Fruit fly (Drosophila melanogaster) whole organism, embryonic: ENCODE data around the gene CG7006.

Experiments used
- Ada2b ChIP-seq: fragments of 200-800 bp; sonication (Bioruptor generic); IDR thresholded peaks from 2 replicates; pipeline ENCODE4 v1.3.6; 2022; ENCODE audit warnings: missing biosample characterization, missing genetic modification characterization
- Aef1 ChIP-seq: fragments of 200-800 bp; sonication (Bioruptor generic); IDR thresholded peaks from 3 replicates; pipeline ENCODE4 v1.3.6; 2022; ENCODE audit warnings: missing biosample characterization, missing genetic modification characterization
- Atf6 ChIP-seq: fragments of 200-800 bp; sonication (Bioruptor generic); IDR thresholded peaks from 2 replicates; pipeline ENCODE4 v1.3.6; 2022; ENCODE audit warnings: missing biosample characterization, missing genetic modification characterization
- C15 ChIP-seq: fragments of 200-800 bp; sonication (Bioruptor generic); IDR thresholded peaks from 3 replicates; pipeline ENCODE4 v1.3.6; 2022; ENCODE audit warnings: missing biosample characterization, missing genetic modification characterization
- CG10654 ChIP-seq: fragments of 200-800 bp; sonication (Bioruptor generic); optimal IDR thresholded peaks from 2 replicates; lab custom pipeline; 2016; ENCODE audit warnings: missing biosample characterization, missing genetic modification characterization
- CG11696 ChIP-seq: fragments of 200-800 bp; sonication (Bioruptor generic); IDR thresholded peaks from 2 replicates; pipeline ENCODE4 v1.3.6; 2022; ENCODE audit warnings: missing biosample characterization, missing genetic modification characterization
- CG12744 ChIP-seq: fragments of 200-800 bp; sonication (Bioruptor generic); optimal IDR thresholded peaks from 2 replicates; lab custom pipeline; 2016; ENCODE audit warnings: missing biosample characterization, missing genetic modification characterization
- CG13123 ChIP-seq: fragments of 200-800 bp; sonication (Bioruptor generic); optimal IDR thresholded peaks from 2 replicates; lab custom pipeline; 2016; ENCODE audit warnings: missing biosample characterization, missing genetic modification characterization
- CG15696 ChIP-seq: fragments of 200-800 bp; sonication (Bioruptor generic); optimal IDR thresholded peaks from 2 replicates; lab custom pipeline; 2019; ENCODE audit warnings: missing biosample characterization, mild to moderate bottlenecking, missing genetic modification characterization, moderate library complexity
- CG2116 ChIP-seq: fragments of 200-800 bp; sonication (Bioruptor generic); optimal IDR thresholded peaks from 3 replicates; lab custom pipeline; 2018; ENCODE audit warnings: missing biosample characterization, mild to moderate bottlenecking, missing genetic modification characterization
- CG31388 ChIP-seq: fragments of 200-800 bp; sonication (Bioruptor generic); optimal IDR thresholded peaks from 2 replicates; lab custom pipeline; 2016; ENCODE audit warnings: missing biosample characterization, missing genetic modification characterization
- CG34376 ChIP-seq: fragments of 200-800 bp; sonication (Bioruptor generic); optimal IDR thresholded peaks from 2 replicates; lab custom pipeline; 2018; ENCODE audit warnings: missing biosample characterization, mild to moderate bottlenecking, missing genetic modification characterization
- CG7372 ChIP-seq: fragments of 200-800 bp; sonication (Bioruptor generic); IDR thresholded peaks from 2 replicates; pipeline ENCODE4 v1.3.6; 2022; ENCODE audit warnings: missing biosample characterization, missing genetic modification characterization
- CG7745 ChIP-seq: fragments of 200-800 bp; sonication (Bioruptor generic); optimal IDR thresholded peaks from 2 replicates; lab custom pipeline; 2018; ENCODE audit warnings: missing biosample characterization, mild to moderate bottlenecking, missing genetic modification characterization, moderate library complexity
- CG8478 ChIP-seq: fragments of >200 bp; optimal IDR thresholded peaks from 2 replicates; lab custom pipeline; 2018
- Dad ChIP-seq: fragments of 200-800 bp; sonication (Bioruptor generic); optimal IDR thresholded peaks from 3 replicates; lab custom pipeline; 2016; ENCODE audit warnings: missing biosample characterization, missing genetic modification characterization
- Fer1 ChIP-seq: fragments of 200-800 bp; sonication (Bioruptor generic); optimal IDR thresholded peaks from 2 replicates; lab custom pipeline; 2017; ENCODE audit warnings: missing biosample characterization, mild to moderate bottlenecking, missing genetic modification characterization
- Gsc ChIP-seq: fragments of 200-800 bp; sonication (Bioruptor generic); IDR thresholded peaks from 2 replicates; pipeline ENCODE4 v1.3.6; 2022; ENCODE audit warnings: missing biosample characterization, missing genetic modification characterization
- HLHmδ ChIP-seq: fragments of 200-800 bp; sonication (Bioruptor generic); optimal IDR thresholded peaks from 2 replicates; lab custom pipeline; 2018; ENCODE audit warnings: missing biosample characterization, mild to moderate bottlenecking, missing genetic modification characterization, moderate library complexity
- Lpt ChIP-seq: fragments of >200 bp; optimal IDR thresholded peaks from 2 replicates; lab custom pipeline; 2018; ENCODE audit warnings: missing biosample characterization, missing genetic modification characterization
- Rfx ChIP-seq: fragments of 200-800 bp; sonication (Bioruptor generic); IDR thresholded peaks from 2 replicates; pipeline ENCODE4 v1.3.6; 2022; ENCODE audit warnings: missing biosample characterization, missing genetic modification characterization
- Rx ChIP-seq: fragments of 200-800 bp; sonication (Bioruptor generic); IDR thresholded peaks from 2 replicates; pipeline ENCODE4 v1.3.6; 2022; ENCODE audit warnings: missing biosample characterization, missing genetic modification characterization
- Sin3A ChIP-seq: fragments of >200 bp; optimal IDR thresholded peaks from 2 replicates; lab custom pipeline; 2018
- Stat92E ChIP-seq, 3 experiments: fragments of >200 bp in 2 of 3; fragments of 200-800 bp in 1 of 3; sonication (Bioruptor generic) in 1 of 3; optimal IDR thresholded peaks; 2 replicates each; lab custom pipeline; 2017 to 2019; ENCODE audit warnings: missing biosample characterization in 3 of 3, missing genetic modification characterization in 3 of 3, mild to moderate bottlenecking in 1 of 3, moderate library complexity in 1 of 3
- Usf ChIP-seq: fragments of 200-800 bp; sonication (Bioruptor generic); optimal IDR thresholded peaks from 2 replicates; lab custom pipeline; 2017; ENCODE audit warnings: missing genotype, missing biosample characterization, missing genetic modification characterization
- Xrp1 ChIP-seq: fragments of 200-800 bp; sonication (Bioruptor generic); IDR thresholded peaks from 2 replicates; pipeline ENCODE4 v1.3.6; 2022; ENCODE audit warnings: missing biosample characterization, missing genetic modification characterization
- YL-1 ChIP-seq: fragments of 200-800 bp; sonication (Bioruptor generic); optimal IDR thresholded peaks from 3 replicates; lab custom pipeline; 2017; ENCODE audit warnings: missing biosample characterization, mild to moderate bottlenecking, missing genetic modification characterization
- ara ChIP-seq: fragments of 200-800 bp; sonication (Bioruptor generic); IDR thresholded peaks from 2 replicates; pipeline ENCODE4 v1.3.6; 2022; ENCODE audit warnings: missing biosample characterization, missing genetic modification characterization
- cato ChIP-seq: fragments of 200-800 bp; sonication (Bioruptor generic); optimal IDR thresholded peaks from 2 replicates; lab custom pipeline; 2016; ENCODE audit warnings: missing biosample characterization, missing genetic modification characterization, borderline replicate concordance
- cg ChIP-seq: fragments of 200-800 bp; sonication (Bioruptor generic); optimal IDR thresholded peaks from 3 replicates; lab custom pipeline; 2019; ENCODE audit warnings: missing biosample characterization, mild to moderate bottlenecking, missing genetic modification characterization, moderate library complexity
- chinmo ChIP-seq: fragments of 200-800 bp; sonication (Bioruptor generic); IDR thresholded peaks from 4 replicates; pipeline ENCODE4 v1.3.6; 2022; ENCODE audit warnings: missing biosample characterization, missing genetic modification characterization; ENCODE audit not compliant: partially characterized antibody
- dan ChIP-seq: fragments of 200-800 bp; sonication (Bioruptor generic); IDR thresholded peaks from 2 replicates; pipeline ENCODE4 v1.3.6; 2022; ENCODE audit warnings: missing biosample characterization, missing genetic modification characterization
- gce ChIP-seq: fragments of 200-800 bp; sonication (Bioruptor generic); IDR thresholded peaks from 3 replicates; pipeline ENCODE4 v1.3.6; 2022; ENCODE audit warnings: missing biosample characterization, missing genetic modification characterization
- ham ChIP-seq: fragments of 200-800 bp; sonication (Bioruptor generic); IDR thresholded peaks from 2 replicates; pipeline ENCODE4 v1.3.6; 2022; ENCODE audit warnings: missing biosample characterization, missing genetic modification characterization
- kni ChIP-seq: fragments of 200-800 bp; sonication (Bioruptor generic); optimal IDR thresholded peaks from 3 replicates; lab custom pipeline; 2017; ENCODE audit warnings: mild to moderate bottlenecking, missing biosample characterization, missing genetic modification reagents, missing genetic modification characterization
- nau ChIP-seq: fragments of 200-800 bp; sonication (Bioruptor generic); optimal IDR thresholded peaks from 3 replicates; lab custom pipeline; 2017; ENCODE audit warnings: missing biosample characterization, mild to moderate bottlenecking, missing genetic modification characterization, missing genetic modification reagents
- nerfin-1 ChIP-seq: fragments of 200-800 bp; sonication (Bioruptor generic); optimal IDR thresholded peaks from 3 replicates; lab custom pipeline; 2019; ENCODE audit warnings: missing biosample characterization, mild to moderate bottlenecking, missing genetic modification characterization, moderate library complexity
- odd ChIP-seq: fragments of 200-800 bp; sonication (Bioruptor generic); optimal IDR thresholded peaks from 2 replicates; lab custom pipeline; 2017; ENCODE audit warnings: missing biosample characterization, mild to moderate bottlenecking, missing genetic modification characterization
- org-1 ChIP-seq: fragments of 200-800 bp; sonication (Bioruptor generic); optimal IDR thresholded peaks from 2 replicates; lab custom pipeline; 2017; ENCODE audit warnings: missing biosample characterization, missing genetic modification characterization
- prd ChIP-seq, 3 experiments: fragments of >200 bp in 2 of 3; fragments of 200-800 bp in 1 of 3; sonication (Bioruptor generic) in 1 of 3; optimal IDR thresholded peaks in 2 of 3; IDR thresholded peaks in 1 of 3; 2 replicates in 2 of 3; 3 replicates in 1 of 3; pipeline versions ENCODE4 v1.3.6 to Lab custom; 2017 to 2022; ENCODE audit warnings: missing biosample characterization in 1 of 3, missing genetic modification characterization in 1 of 3
- psq ChIP-seq: fragments of 200-800 bp; sonication (Bioruptor generic); optimal IDR thresholded peaks from 2 replicates; lab custom pipeline; 2017; ENCODE audit warnings: missing biosample characterization, missing genetic modification characterization
- rib ChIP-seq: fragments of 200-800 bp; sonication (Bioruptor generic); IDR thresholded peaks from 2 replicates; pipeline ENCODE4 v1.3.6; 2022; ENCODE audit warnings: missing biosample characterization, missing genetic modification characterization
- schlank ChIP-seq: fragments of 200-800 bp; sonication (Bioruptor generic); optimal IDR thresholded peaks from 2 replicates; lab custom pipeline; 2018; ENCODE audit warnings: missing biosample characterization, mild to moderate bottlenecking, missing genetic modification characterization
- scrt ChIP-seq: fragments of 200-800 bp; sonication (Bioruptor generic); optimal IDR thresholded peaks from 2 replicates; lab custom pipeline; 2018; ENCODE audit warnings: missing biosample characterization, mild to moderate bottlenecking, missing genetic modification characterization, moderate library complexity
- sob ChIP-seq: fragments of 200-800 bp; sonication (Bioruptor generic); IDR thresholded peaks from 2 replicates; pipeline ENCODE4 v1.3.6; 2022; ENCODE audit warnings: missing biosample characterization, missing genetic modification characterization
- twi ChIP-seq: fragments of 200-800 bp; optimal IDR thresholded peaks from 2 replicates; lab custom pipeline; 2019; ENCODE audit warnings: missing biosample characterization, mild to moderate bottlenecking, missing genetic modification characterization, moderate library complexity
- vfl ChIP-seq: fragments of 200-800 bp; sonication (Bioruptor generic); optimal IDR thresholded peaks from 2 replicates; lab custom pipeline; 2016; ENCODE audit warnings: missing biosample characterization, missing genetic modification characterization
- zen ChIP-seq: fragments of 200-800 bp; sonication (Bioruptor generic); optimal IDR thresholded peaks from 3 replicates; lab custom pipeline; 2018; ENCODE audit warnings: missing biosample characterization, mild to moderate bottlenecking, missing genetic modification characterization, moderate library complexity
- zfh2 ChIP-seq: fragments of 200-800 bp; sonication (Bioruptor generic); optimal IDR thresholded peaks from 2 replicates; lab custom pipeline; 2016; ENCODE audit warnings: missing biosample characterization, missing genetic modification characterization

Gene CG7006

dm6 chr3R:24875939-24876842 is 25.8 kb downstream of the CG7006 start, which contains the start of gene CG3744 (continued):
- peak; percentile 83 for TF ChIP-seq twi (tag; lab: Kevin White, UChicago)
- peak; percentile 88 for TF ChIP-seq CG13123
- TF ChIP-seq ara = peak; percentile 92
- no peak for TF ChIP-seq CG7745 (tag; lab: Kevin White, UChicago)
- TF ChIP-seq scrt = no peak
- peak; percentile 63 for TF ChIP-seq Dad (GFP tag; lab: Kevin White, UChicago)
- peak; percentile 28 for TF ChIP-seq CG31388 (GFP tag; lab: Kevin White, UChicago)
- TF ChIP-seq CG12744 (GFP tag; lab: Kevin White, UChicago) = peak; percentile 60
- peak; percentile 52; the same call in 1 of the 2 replicates for TF ChIP-seq ham (GFP tag; lab: Robert Waterston, UW)
- TF ChIP-seq sob (GFP tag; lab: Robert Waterston, UW) = peak; percentile 96
- peak; percentile 81 for TF ChIP-seq CG11696
- TF ChIP-seq CG2116 = peak; percentile 67
- peak; percentile 73 for TF ChIP-seq Sin3A (lab: Kevin White, UChicago)
- TF ChIP-seq vfl (GFP tag; lab: Kevin White, UChicago) = peak; percentile 73
- TF ChIP-seq nerfin-1 = peak; percentile 80
- TF ChIP-seq prd (optimal IDR thresholded peaks at IDR 0.05; lab: Kevin White, UChicago) = no peak
- TF ChIP-seq prd (GFP tag; IDR thresholded peaks at IDR 0.05; lab: Robert Waterston, UW) = peak; percentile 96
- TF ChIP-seq schlank = peak; percentile 67
- TF ChIP-seq HLHmδ (GFP tag; lab: Kevin White, UChicago) = no peak
- TF ChIP-seq rib (GFP tag; lab: Robert Waterston, UW) = peak; percentile 90
- peak; percentile 79 for TF ChIP-seq zen (tag; lab: Kevin White, UChicago)
- TF ChIP-seq psq (GFP tag; lab: Kevin White, UChicago) = peak; percentile 70
- TF ChIP-seq Xrp1 (GFP tag; lab: Robert Waterston, UW) = peak; percentile 95
- TF ChIP-seq Aef1 = peak; percentile 92
- peak; percentile 74 for TF ChIP-seq CG34376 (GFP tag; lab: Kevin White, UChicago)
- peak; percentile 99 for TF ChIP-seq Rfx
- TF ChIP-seq gce (GFP tag; lab: Robert Waterston, UW) = peak; percentile 87
- peak; percentile 34; the same call in 1 of the 2 replicates for TF ChIP-seq dan (GFP tag; lab: Robert Waterston, UW)
- peak; percentile 94 for TF ChIP-seq chinmo (GFP tag; lab: Robert Waterston, UW)
- peak; percentile 96 for TF ChIP-seq cg (GFP tag; lab: Kevin White, UChicago)
- peak; percentile 85 for TF ChIP-seq Fer1 (GFP tag; lab: Kevin White, UChicago)
- peak; percentile 58 for TF ChIP-seq org-1 (GFP tag; lab: Kevin White, UChicago)
- peak; percentile 65 for TF ChIP-seq Gsc (GFP tag; lab: Robert Waterston, UW)
- TF ChIP-seq cato = peak; percentile 29
- TF ChIP-seq zfh2 (GFP tag; lab: Kevin White, UChicago) = peak; percentile 89
- TF ChIP-seq Stat92E (GFP tag; optimal IDR thresholded peaks at IDR 0.05; lab: Kevin White, UChicago) = no peak
- peak; percentile 88 for TF ChIP-seq C15 (GFP tag; lab: Robert Waterston, UW)
- TF ChIP-seq nau (GFP tag; lab: Kevin White, UChicago) = no peak
- peak; percentile 82 for TF ChIP-seq Atf6 (GFP tag; lab: Robert Waterston, UW)
- peak; percentile 91 for TF ChIP-seq CG15696 (tag; lab: Kevin White, UChicago)
- peak; percentile 89 for TF ChIP-seq CG10654 (GFP tag; lab: Kevin White, UChicago)
- TF ChIP-seq YL-1 (GFP tag; lab: Kevin White, UChicago) = peak; percentile 50
- TF ChIP-seq Usf (GFP tag; lab: Kevin White, UChicago) = peak; percentile 85
- TF ChIP-seq odd (GFP tag; lab: Kevin White, UChicago) = peak; percentile 50
- TF ChIP-seq CG8478 (lab: Kevin White, UChicago) = peak; percentile 92
- TF ChIP-seq CG7372 (GFP tag; lab: Robert Waterston, UW) = peak; percentile 93
- TF ChIP-seq Lpt (GFP tag; lab: Kevin White, UChicago) = no peak
- TF ChIP-seq Rx = peak; percentile 90
- TF ChIP-seq Ada2b (GFP tag; lab: Robert Waterston, UW) = peak; percentile 93
- peak; percentile 80 for TF ChIP-seq kni (GFP tag; lab: Kevin White, UChicago)
